Worm (Caenorhabditis elegans): Measurements from ENCODE around the gene ztf-1.

Gene ztf-1

DNA sequence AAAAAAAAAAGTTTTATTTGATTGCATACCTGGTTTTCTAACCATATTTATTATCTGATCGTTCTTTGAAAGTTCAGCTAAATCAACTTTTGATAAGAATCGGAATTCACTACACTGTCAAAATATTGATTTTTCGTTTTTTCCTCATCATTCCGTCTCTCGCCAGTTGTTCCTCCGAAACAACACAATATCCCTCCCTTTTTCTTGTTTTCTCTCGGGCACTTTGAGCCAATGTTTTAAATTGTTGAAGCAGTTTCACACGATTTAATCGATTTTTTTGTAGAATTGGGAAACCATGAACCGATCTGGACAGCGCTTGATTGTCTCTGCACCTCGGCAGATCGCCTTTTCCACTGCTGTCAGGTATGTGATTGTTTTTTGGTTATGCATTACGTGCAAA, 22.9 kb downstream of the ztf-1 start, which contains the start of gene K02D10.1:
TSS of gene K02D10.1 (plus strand) at position 284 of the 400 bp plus-strand sequence.
- TF ChIP-seq hlh-1 (tag; optimal IDR thresholded peaks at IDR 0.05): peak; percentile 34
- no peak for TF ChIP-seq flh-1 (GFP tag; optimal IDR thresholded peaks at IDR 0.05)

DNA sequence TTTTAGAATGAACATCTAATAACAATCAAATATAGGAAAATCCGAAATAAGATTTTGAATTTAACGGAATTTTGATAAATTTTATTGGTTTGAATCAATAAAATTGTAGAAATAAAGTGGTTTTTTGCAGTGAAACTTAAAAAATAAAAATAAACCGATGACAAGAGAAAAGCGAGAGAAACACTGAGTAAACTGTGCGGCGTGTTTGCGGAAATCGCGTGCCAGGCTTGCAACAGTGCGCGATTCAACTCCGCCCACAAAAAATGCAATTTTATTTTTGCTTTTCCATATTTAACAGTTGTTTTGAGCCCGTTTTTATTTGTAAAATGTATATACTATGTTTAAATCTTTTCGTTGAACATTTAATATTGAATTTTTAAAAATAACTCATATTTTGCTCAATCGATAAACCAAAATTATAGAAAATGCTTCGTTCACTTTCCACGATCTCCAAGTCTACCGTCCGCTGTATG, 24.2 kb downstream of the ztf-1 start, which contains the start of gene mtss-1:
TSS of gene mtss-1 (plus strand) at position 423 of the 473 bp plus-strand sequence.
- TF ChIP-seq ceh-83 (GFP tag; optimal IDR thresholded peaks at IDR 0.05) (peak; percentile 47), bed-3 (GFP tag; optimal IDR thresholded peaks at IDR 0.05) (peak; percentile 59), unc-120 (tag; optimal IDR thresholded peaks at IDR 0.05; ENCODE audit: poor library complexity, severe bottlenecking) (peak; percentile 64), tbx-8 (GFP tag; optimal IDR thresholded peaks at IDR 0.05) (no peak), sem-2 (GFP tag; optimal IDR thresholded peaks at IDR 0.05) (peak; percentile 48), sptf-1 (tag; optimal IDR thresholded peaks at IDR 0.05) (peak; percentile 91), ham-2 (GFP tag; optimal IDR thresholded peaks at IDR 0.05) (peak; percentile 52), ces-1 (GFP tag; optimal IDR thresholded peaks at IDR 0.05) (no peak), flh-1 (GFP tag; optimal IDR thresholded peaks at IDR 0.05) (peak; percentile 43), nhr-28 (tag; optimal IDR thresholded peaks at IDR 0.05) (no peak), zip-8 (tag; optimal IDR thresholded peaks at IDR 0.05) (no peak), cnd-1 (tag; optimal IDR thresholded peaks at IDR 0.05) (peak; percentile 69), nhr-76 (tag; optimal IDR thresholded peaks at IDR 0.05) (peak; percentile 55), elt-1 (tag; optimal IDR thresholded peaks at IDR 0.05; ENCODE audit: borderline replicate concordance, insufficient read depth) (no peak), ceh-39 (tag; optimal IDR thresholded peaks at IDR 0.05) (no peak), ztf-11 (tag; optimal IDR thresholded peaks at IDR 0.05) (peak; percentile 68), elt-3 (tag; optimal IDR thresholded peaks at IDR 0.05) (no peak), nhr-2 (tag; optimal IDR thresholded peaks at IDR 0.05) (no peak), lin-32 (GFP tag; optimal IDR thresholded peaks at IDR 0.05) (peak; percentile 54), M03D4.4 (tag; optimal IDR thresholded peaks at IDR 0.05) (peak; percentile 87), hlh-1 (tag; optimal IDR thresholded peaks at IDR 0.05) (peak; percentile 70), mep-1 (tag; optimal IDR thresholded peaks at IDR 0.05) (peak; percentile 85), unc-62 (GFP tag; optimal IDR thresholded peaks at IDR 0.05) (no peak), lsy-2 (tag; optimal IDR thresholded peaks at IDR 0.05) (peak; percentile 66), nhr-12 (tag; optimal IDR thresholded peaks at IDR 0.05) (peak; percentile 30), pha-4 (tag; optimal IDR thresholded peaks at IDR 0.05) (peak; percentile 18), lin-13 (tag; optimal IDR thresholded peaks at IDR 0.05) (peak; percentile 37), mab-5 (tag; optimal IDR thresholded peaks at IDR 0.05) (peak; percentile 13), snpc-4 (tag; optimal IDR thresholded peaks at IDR 0.05) (no peak), mls-2 (tag; optimal IDR thresholded peaks at IDR 0.05) (peak; percentile 92), ceh-43 (GFP tag; optimal IDR thresholded peaks at IDR 0.05) (peak; percentile 87), nhr-237 (tag; optimal IDR thresholded peaks at IDR 0.05) (peak; percentile 8), drap-1 (GFP tag; optimal IDR thresholded peaks at IDR 0.05) (peak; percentile 73), blmp-1 (tag; optimal IDR thresholded peaks at IDR 0.05) (peak; percentile 56), unc-39 (tag; optimal IDR thresholded peaks at IDR 0.05) (no peak)

DNA sequence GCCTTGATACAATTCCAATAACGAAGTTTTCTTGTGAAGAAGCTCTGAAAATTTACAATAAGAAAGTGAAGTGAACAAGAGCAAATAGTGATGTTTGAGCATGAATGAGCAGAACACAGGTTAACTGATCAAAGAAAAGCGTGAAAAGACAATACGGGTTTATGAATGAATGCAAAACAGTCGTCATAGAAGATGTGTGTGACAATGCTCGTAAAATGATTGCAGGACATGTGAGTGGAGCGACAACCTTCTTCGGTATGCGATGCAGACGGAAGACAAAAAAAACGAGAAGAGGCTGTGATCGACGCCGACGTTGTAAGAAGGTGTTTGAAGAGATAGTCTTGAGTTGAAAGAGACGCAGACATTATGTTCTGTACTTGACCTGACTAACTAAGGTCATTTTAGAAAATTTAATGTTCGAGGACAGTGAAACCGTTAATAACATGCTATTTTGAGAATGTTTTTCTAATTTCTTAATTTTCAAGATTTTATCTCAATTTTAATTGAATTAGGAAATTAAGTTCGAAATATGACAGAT, 24.8 kb downstream of the ztf-1 start, which contains the start of gene mig-22:
TSS of gene mig-22 (minus strand) at position 51 of the 538 bp plus-strand sequence.
- TF ChIP-seq unc-39 (tag; optimal IDR thresholded peaks at IDR 0.05) (no peak), nhr-2 (tag; optimal IDR thresholded peaks at IDR 0.05) (peak; percentile 88)

DNA sequence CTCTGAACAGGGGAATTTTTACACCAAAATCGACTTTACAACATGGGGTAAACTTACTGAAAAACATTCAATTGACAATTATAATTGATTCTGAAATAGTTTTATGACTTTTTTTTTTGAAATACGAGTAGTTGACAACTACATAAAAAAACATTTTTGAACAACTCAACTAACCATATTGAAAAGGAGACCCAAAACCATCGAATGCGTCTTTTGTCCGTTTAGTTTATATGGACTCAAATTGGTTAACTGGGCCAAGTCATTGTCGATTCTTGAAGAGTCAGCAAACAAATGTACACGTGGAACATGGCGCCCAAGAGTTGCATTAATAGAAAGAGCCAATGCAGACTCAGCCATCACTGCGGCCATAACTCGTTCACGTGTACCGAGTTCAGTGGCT, 25.7 kb downstream of the ztf-1 start:
- TF ChIP-seq tbx-8 (GFP tag; optimal IDR thresholded peaks at IDR 0.05) (no peak), lin-13 (tag; optimal IDR thresholded peaks at IDR 0.05) (no peak), ztf-11 (tag; optimal IDR thresholded peaks at IDR 0.05) (no peak)

Data from whole organism, mixed stage, embryonic.